Worm (Caenorhabditis elegans) whole organism, L4 larva: ENCODE data around the gene fbxb-47.

ENCODE experiments used
- aha-1 ChIP-seq: fragments of 150-350 bp; peaks from one replicate; lab custom pipeline; 2014; ENCODE audit warnings: missing biosample characterization, missing genetic modification characterization
- ama-1 ChIP-seq: fragments of 150-350 bp; optimal IDR thresholded peaks from 2 replicates; lab custom pipeline; 2014; ENCODE audit warnings: inconsistent platforms, mixed read lengths
- ceh-32 ChIP-seq: sonication (generic microtip); optimal IDR thresholded peaks from 2 replicates; lab custom pipeline; 2016; ENCODE audit warnings: mild to moderate bottlenecking, missing genetic modification characterization, missing compliant biosample characterization; ENCODE audit not compliant: poor library complexity
- egl-27 ChIP-seq: sonication (generic microtip); optimal IDR thresholded peaks from 3 replicates; lab custom pipeline; 2017; ENCODE audit warnings: missing biosample characterization, missing genetic modification reagents, missing genetic modification characterization
- lin-13 ChIP-seq: fragments of 150-350 bp; optimal IDR thresholded peaks from 2 replicates; lab custom pipeline; 2014; ENCODE audit warnings: missing biosample characterization, missing genetic modification reagents, missing genetic modification characterization
- mdl-1 ChIP-seq, 2 experiments: fragments of 150-350 bp in 1 of 2; sonication (generic microtip) in 1 of 2; optimal IDR thresholded peaks; 2 replicates each; lab custom pipeline; 2014 to 2017; ENCODE audit warnings: missing biosample characterization in 2 of 2, missing genetic modification characterization in 2 of 2
- mep-1 ChIP-seq: fragments of 150-350 bp; sonication (generic microtip); optimal IDR thresholded peaks from 3 replicates; lab custom pipeline; 2014; ENCODE audit warnings: missing biosample characterization, missing genetic modification characterization
- sdz-12 ChIP-seq: fragments of 200-800 bp; sonication (Bioruptor generic); optimal IDR thresholded peaks from 2 replicates; lab custom pipeline; 2018; ENCODE audit warnings: mild to moderate bottlenecking, missing genetic modification characterization, missing compliant biosample characterization
- unc-130 ChIP-seq: sonication (generic microtip); optimal IDR thresholded peaks from 2 replicates; lab custom pipeline; 2016; ENCODE audit warnings: missing genetic modification reagents, missing genetic modification characterization, missing compliant biosample characterization
- unc-39 ChIP-seq: sonication (generic microtip); optimal IDR thresholded peaks from 2 replicates; lab custom pipeline; 2017; ENCODE audit warnings: missing biosample characterization, missing genetic modification characterization
- unc-62 ChIP-seq, 3 experiments: fragments of 150-350 bp in 1 of 3; sonication (generic microtip); optimal IDR thresholded peaks in 2 of 3; peaks in 1 of 3; 1 replicate in 1 of 3; 2 replicates in 2 of 3; lab custom pipeline; 2014 to 2017; ENCODE audit warnings: missing biosample characterization in 3 of 3, missing genetic modification characterization in 3 of 3, missing genetic modification reagents in 3 of 3, missing genotype in 1 of 3

DNA sequence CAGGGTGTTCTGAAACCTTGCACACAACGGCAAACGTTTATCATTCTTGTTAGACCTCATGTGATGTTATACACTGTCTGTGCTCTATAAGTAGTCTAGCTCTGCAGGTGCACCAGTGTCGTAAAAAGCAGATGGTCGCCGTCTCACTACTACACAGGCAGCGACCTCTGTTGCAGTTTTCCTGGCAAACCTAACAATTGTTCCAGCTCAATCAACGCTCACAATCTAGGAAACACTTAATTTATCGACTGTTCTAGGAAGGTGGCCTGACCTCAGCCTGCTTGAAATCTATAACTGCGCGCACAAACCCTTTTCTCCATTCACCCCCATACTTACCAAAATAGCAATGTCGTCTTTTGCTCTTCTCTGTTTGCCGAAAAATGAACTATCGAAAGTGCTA lies 21.1 kb upstream of the fbxb-47 start, which contains the start of gene fbxb-11:
- TF ChIP-seq unc-62 (GFP tag; optimal IDR thresholded peaks at IDR 0.05 in 1 of 2; lab: Kevin White, UChicago) (no peak), unc-62 (tag; optimal IDR thresholded peaks at IDR 0.05; lab: Kevin White, UChicago) (no peak), unc-130 (GFP tag; lab: Kevin White, UChicago) (no peak), ama-1 (lab: Kevin White, UChicago) (no peak), aha-1 (tag; lab: Kevin White, UChicago) (no peak), mdl-1 (tag; optimal IDR thresholded peaks at IDR 0.05; lab: Kevin White, UChicago) (no peak), egl-27 (tag; lab: Kevin White, UChicago) (no peak), unc-39 (tag; lab: Kevin White, UChicago) (no peak), ceh-32 (tag; lab: Kevin White, UChicago) (no peak), sdz-12 (GFP tag; lab: Kevin White, UChicago) (no peak), lin-13 (GFP tag; lab: Kevin White, UChicago) (no peak), mep-1 (no peak)
